Fruit fly (Drosophila melanogaster) whole organism, embryonic: ENCODE measurements around the gene CG14205.
A peak's percentile ranks its signal among the peaks of the same experiment; 100 is the strongest.

Experiments
- ATbp ChIP-seq: fragments of 200-800 bp; sonication (Bioruptor generic); optimal IDR thresholded peaks from 2 replicates; lab custom pipeline; 2017; ENCODE audit warnings: missing biosample characterization, mild to moderate bottlenecking, missing genetic modification characterization, missing genetic modification reagents
- Asciz ChIP-seq: fragments of 200-800 bp; sonication (Bioruptor generic); optimal IDR thresholded peaks from 2 replicates; lab custom pipeline; 2017; ENCODE audit warnings: missing biosample characterization, mild to moderate bottlenecking, missing genetic modification characterization, missing genetic modification reagents
- Atf3 ChIP-seq: fragments of 200-800 bp; sonication (Bioruptor generic); optimal IDR thresholded peaks from 3 replicates; lab custom pipeline; 2016; ENCODE audit warnings: missing biosample characterization, missing genetic modification characterization
- B-H2 ChIP-seq: fragments of 200-800 bp; sonication (Bioruptor generic); optimal IDR thresholded peaks from 2 replicates; lab custom pipeline; 2018; ENCODE audit warnings: missing biosample characterization, mild to moderate bottlenecking, missing genetic modification characterization
- Bgb ChIP-seq: fragments of 200-800 bp; sonication (Bioruptor generic); IDR thresholded peaks from 2 replicates; pipeline ENCODE4 v1.3.6; 2022; ENCODE audit warnings: missing biosample characterization, missing genetic modification characterization; ENCODE audit not compliant: partially characterized antibody
- CG10267 ChIP-seq: fragments of 200-800 bp; sonication (Bioruptor generic); optimal IDR thresholded peaks from 2 replicates; lab custom pipeline; 2018; ENCODE audit warnings: missing biosample characterization, mild to moderate bottlenecking, missing genetic modification characterization, moderate library complexity
- CG11247 ChIP-seq: fragments of 200-800 bp; sonication (Bioruptor generic); IDR thresholded peaks from 2 replicates; pipeline ENCODE4 v1.3.6; 2022; ENCODE audit warnings: missing biosample characterization, missing genetic modification characterization
- CG14014 ChIP-seq: fragments of 200-800 bp; sonication (Bioruptor generic); IDR thresholded peaks from 2 replicates; pipeline ENCODE4 v1.3.6; 2022; ENCODE audit warnings: missing biosample characterization, missing genetic modification characterization
- CG14710 ChIP-seq: fragments of 200-800 bp; sonication (Bioruptor generic); optimal IDR thresholded peaks from 3 replicates; lab custom pipeline; 2019; ENCODE audit warnings: missing biosample characterization, mild to moderate bottlenecking, missing genetic modification characterization, moderate library complexity
- CG15601 ChIP-seq: fragments of 200-800 bp; sonication (Bioruptor generic); optimal IDR thresholded peaks from 3 replicates; lab custom pipeline; 2019; ENCODE audit warnings: missing biosample characterization, mild to moderate bottlenecking, missing genetic modification characterization, moderate library complexity
- CG2120 ChIP-seq: fragments of 200-800 bp; sonication (Bioruptor generic); optimal IDR thresholded peaks from 3 replicates; lab custom pipeline; 2016; ENCODE audit warnings: missing biosample characterization, missing genetic modification characterization
- CG2129 ChIP-seq: fragments of 200-800 bp; sonication (Bioruptor generic); IDR thresholded peaks from 2 replicates; pipeline ENCODE4 v1.3.6; 2022; ENCODE audit warnings: missing biosample characterization, missing genetic modification characterization; ENCODE audit not compliant: partially characterized antibody
- CG2678 ChIP-seq: fragments of 200-800 bp; sonication (Bioruptor generic); optimal IDR thresholded peaks from 3 replicates; lab custom pipeline; 2019; ENCODE audit warnings: missing biosample characterization, mild to moderate bottlenecking, missing genetic modification characterization, moderate library complexity
- CG3407 ChIP-seq: fragments of 200-800 bp; sonication (Bioruptor generic); optimal IDR thresholded peaks from 2 replicates; lab custom pipeline; 2018; ENCODE audit warnings: missing biosample characterization, mild to moderate bottlenecking, missing genetic modification characterization
- CG5180 ChIP-seq: fragments of 200-800 bp; sonication (Bioruptor generic); optimal IDR thresholded peaks from 3 replicates; lab custom pipeline; 2017; ENCODE audit warnings: missing biosample characterization, missing genetic modification characterization, mild to moderate bottlenecking, moderate library complexity, missing genetic modification reagents
- CG6254 ChIP-seq: fragments of 200-800 bp; sonication (Bioruptor generic); optimal IDR thresholded peaks from 3 replicates; lab custom pipeline; 2017; ENCODE audit warnings: mild to moderate bottlenecking, missing biosample characterization, missing genetic modification reagents, missing genetic modification characterization
- CG7271 ChIP-seq: fragments of 200-800 bp; sonication (Bioruptor generic); optimal IDR thresholded peaks from 2 replicates; lab custom pipeline; 2018; ENCODE audit warnings: missing biosample characterization, mild to moderate bottlenecking, missing genetic modification characterization, moderate library complexity
- D19B ChIP-seq: fragments of 200-800 bp; sonication (Bioruptor generic); optimal IDR thresholded peaks from 2 replicates; lab custom pipeline; 2017; ENCODE audit warnings: missing biosample characterization, mild to moderate bottlenecking, missing genetic modification characterization
- Dfd ChIP-seq, 2 experiments: fragments of >200 bp; optimal IDR thresholded peaks; 2 replicates each; lab custom pipeline; 2017; ENCODE audit warnings: missing biosample characterization in 2 of 2, missing genetic modification characterization in 2 of 2
- Dip3 ChIP-seq: fragments of 200-800 bp; sonication (Bioruptor generic); optimal IDR thresholded peaks from 3 replicates; lab custom pipeline; 2016; ENCODE audit warnings: missing biosample characterization, missing genetic modification characterization
- H15 ChIP-seq: fragments of 200-800 bp; sonication (Bioruptor generic); IDR thresholded peaks from 3 replicates; pipeline ENCODE4 v1.3.6; 2022; ENCODE audit warnings: missing biosample characterization, missing genetic modification characterization
- H2.0 ChIP-seq: fragments of 200-800 bp; sonication (Bioruptor generic); IDR thresholded peaks from 2 replicates; pipeline ENCODE4 v1.3.6; 2022; ENCODE audit warnings: missing biosample characterization, missing genetic modification characterization
- HLH54F ChIP-seq: fragments of 200-800 bp; sonication (Bioruptor generic); optimal IDR thresholded peaks from 3 replicates; lab custom pipeline; 2016; ENCODE audit warnings: missing biosample characterization, missing genetic modification characterization
- Kr ChIP-seq: fragments of 200-800 bp; sonication (Bioruptor generic); optimal IDR thresholded peaks from 2 replicates; lab custom pipeline; 2017; ENCODE audit warnings: missing biosample characterization, mild to moderate bottlenecking, missing genetic modification characterization
- Mad ChIP-seq: fragments of 200-800 bp; sonication (Bioruptor generic); optimal IDR thresholded peaks from 2 replicates; lab custom pipeline; 2016; ENCODE audit warnings: missing biosample characterization, missing genetic modification characterization
- NFAT ChIP-seq: fragments of 200-800 bp; sonication (Bioruptor generic); IDR thresholded peaks from 2 replicates; pipeline ENCODE4 v1.3.6; 2022; ENCODE audit warnings: missing biosample characterization, missing genetic modification characterization
- Optix ChIP-seq: fragments of 200-800 bp; sonication (Bioruptor generic); IDR thresholded peaks from 3 replicates; pipeline ENCODE4 v1.3.6; 2022; ENCODE audit warnings: missing biosample characterization, missing genetic modification characterization
- Rx ChIP-seq: fragments of 200-800 bp; sonication (Bioruptor generic); IDR thresholded peaks from 2 replicates; pipeline ENCODE4 v1.3.6; 2022; ENCODE audit warnings: missing biosample characterization, missing genetic modification characterization
- Side ChIP-seq: fragments of 200-800 bp; sonication (Bioruptor generic); optimal IDR thresholded peaks from 2 replicates; lab custom pipeline; 2016; ENCODE audit warnings: missing biosample characterization, missing genetic modification characterization
- Spps ChIP-seq: fragments of 200-800 bp; sonication (Bioruptor generic); optimal IDR thresholded peaks from 2 replicates; lab custom pipeline; 2018; ENCODE audit warnings: missing biosample characterization, mild to moderate bottlenecking, missing genetic modification characterization
- Sry-β ChIP-seq: fragments of 200-800 bp; sonication (Bioruptor generic); optimal IDR thresholded peaks from 2 replicates; lab custom pipeline; 2018; ENCODE audit warnings: missing biosample characterization, mild to moderate bottlenecking, missing genetic modification characterization, moderate library complexity
- Vsx1 ChIP-seq: fragments of 200-800 bp; sonication (Bioruptor generic); optimal IDR thresholded peaks from 2 replicates; lab custom pipeline; 2017; ENCODE audit warnings: missing biosample characterization, mild to moderate bottlenecking, missing genetic modification characterization, missing genetic modification reagents
- ac ChIP-seq: fragments of 200-800 bp; sonication (Bioruptor generic); optimal IDR thresholded peaks from 3 replicates; lab custom pipeline; 2017; ENCODE audit warnings: missing biosample characterization, mild to moderate bottlenecking, missing genetic modification characterization
- aop ChIP-seq: fragments of 200-800 bp; sonication (Bioruptor generic); IDR thresholded peaks from 2 replicates; pipeline ENCODE4 v1.3.6; 2022; ENCODE audit warnings: missing biosample characterization, missing genetic modification characterization
- ara ChIP-seq: fragments of 200-800 bp; sonication (Bioruptor generic); IDR thresholded peaks from 2 replicates; pipeline ENCODE4 v1.3.6; 2022; ENCODE audit warnings: missing biosample characterization, missing genetic modification characterization
- bcd ChIP-seq: fragments of 200-800 bp; sonication (Bioruptor generic); optimal IDR thresholded peaks from 2 replicates; lab custom pipeline; 2017; ENCODE audit warnings: missing biosample characterization, mild to moderate bottlenecking, missing genetic modification characterization
- chinmo ChIP-seq: fragments of 200-800 bp; sonication (Bioruptor generic); IDR thresholded peaks from 4 replicates; pipeline ENCODE4 v1.3.6; 2022; ENCODE audit warnings: missing biosample characterization, missing genetic modification characterization; ENCODE audit not compliant: partially characterized antibody
- dimm ChIP-seq: fragments of 200-800 bp; sonication (Bioruptor generic); IDR thresholded peaks from 2 replicates; pipeline ENCODE4 v1.3.6; 2022; ENCODE audit warnings: missing biosample characterization, missing genetic modification characterization
- fd64A ChIP-seq: fragments of 200-800 bp; sonication (Bioruptor generic); optimal IDR thresholded peaks from 3 replicates; lab custom pipeline; 2018; ENCODE audit warnings: missing biosample characterization, mild to moderate bottlenecking, missing genetic modification characterization
- hbn ChIP-seq: fragments of 200-800 bp; sonication (Bioruptor generic); IDR thresholded peaks from 2 replicates; pipeline ENCODE4 v1.3.6; 2022; ENCODE audit warnings: missing biosample characterization, missing genetic modification characterization; ENCODE audit not compliant: partially characterized antibody
- lmd ChIP-seq: fragments of 200-800 bp; sonication (Bioruptor generic); IDR thresholded peaks from 2 replicates; pipeline ENCODE4 v1.3.6; 2022; ENCODE audit warnings: missing biosample characterization, missing genetic modification characterization
- mirr ChIP-seq: fragments of 200-800 bp; sonication (Bioruptor generic); optimal IDR thresholded peaks from 3 replicates; lab custom pipeline; 2018; ENCODE audit warnings: missing biosample characterization, mild to moderate bottlenecking, missing genetic modification characterization
- peb ChIP-seq: fragments of 200-800 bp; sonication (Bioruptor generic); IDR thresholded peaks from 2 replicates; pipeline ENCODE4 v1.3.6; 2022; ENCODE audit warnings: missing biosample characterization, missing genetic modification characterization
- pho ChIP-seq: fragments of 200-800 bp; sonication (Bioruptor generic); optimal IDR thresholded peaks from 2 replicates; lab custom pipeline; 2016; ENCODE audit warnings: missing biosample characterization, missing genetic modification characterization
- sob ChIP-seq: fragments of 200-800 bp; sonication (Bioruptor generic); IDR thresholded peaks from 2 replicates; pipeline ENCODE4 v1.3.6; 2022; ENCODE audit warnings: missing biosample characterization, missing genetic modification characterization
- sr ChIP-seq: fragments of 200-800 bp; sonication (Bioruptor generic); IDR thresholded peaks from 3 replicates; pipeline ENCODE4 v1.3.6; 2022; ENCODE audit warnings: missing biosample characterization, missing genetic modification characterization
- tap ChIP-seq: fragments of 200-800 bp; optimal IDR thresholded peaks from 3 replicates; lab custom pipeline; 2019; ENCODE audit warnings: missing biosample characterization, mild to moderate bottlenecking, missing genetic modification characterization, moderate library complexity
- wdn ChIP-seq: fragments of 200-800 bp; sonication (Bioruptor generic); IDR thresholded peaks from 2 replicates; pipeline ENCODE4 v1.3.6; 2022; ENCODE audit warnings: missing biosample characterization, missing genetic modification characterization
- yki ChIP-seq: fragments of >200 bp; optimal IDR thresholded peaks from 3 replicates; lab custom pipeline; 2018
- zen ChIP-seq: fragments of 200-800 bp; sonication (Bioruptor generic); optimal IDR thresholded peaks from 3 replicates; lab custom pipeline; 2018; ENCODE audit warnings: missing biosample characterization, mild to moderate bottlenecking, missing genetic modification characterization, moderate library complexity
- zfh2 ChIP-seq: fragments of 200-800 bp; sonication (Bioruptor generic); optimal IDR thresholded peaks from 2 replicates; lab custom pipeline; 2016; ENCODE audit warnings: missing biosample characterization, missing genetic modification characterization

The CG14205 gene

DNA sequence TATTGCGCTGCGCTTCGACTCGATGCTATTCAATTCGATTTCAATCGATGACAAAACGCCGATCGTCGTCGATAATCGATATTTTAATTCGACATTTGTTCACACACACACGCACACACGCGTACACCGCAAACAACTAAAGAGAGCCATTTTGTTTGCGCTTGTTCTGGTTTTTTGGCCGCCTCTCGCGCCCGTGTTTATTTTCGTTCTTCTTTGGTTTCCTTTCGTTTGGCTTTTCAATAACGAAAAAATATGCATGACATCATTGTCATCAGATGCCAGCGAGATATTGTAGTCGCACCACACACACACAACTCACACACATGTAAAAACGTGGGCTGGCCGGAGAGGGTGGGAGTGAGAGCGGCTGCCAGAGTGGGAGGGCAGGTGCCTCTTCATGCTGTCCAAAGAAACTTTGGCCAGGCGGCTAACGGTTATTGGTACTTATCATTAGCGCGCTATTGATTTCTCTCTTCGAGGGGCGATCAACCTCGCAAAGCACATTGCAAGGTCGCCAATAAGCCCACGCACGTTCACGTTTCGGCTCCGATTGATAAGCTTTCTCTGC is 15.7 kb downstream of the CG14205 start (continued):
- TF ChIP-seq hbn (peak; percentile 13; the same call in 1 of the 2 replicates), sr (GFP tag; lab: Robert Waterston, UW) (0 out of 3 replicates have a peak, but pooled peaks have one; percentile 36), aop (GFP tag; lab: Robert Waterston, UW) (no peak), B-H2 (no peak), Dip3 (GFP tag; lab: Kevin White, UChicago) (no peak), Bgb (GFP tag; lab: Robert Waterston, UW) (peak; percentile 48; the same call in 1 of the 2 replicates), CG10267 (tag; lab: Kevin White, UChicago) (no peak), lmd (GFP tag; lab: Robert Waterston, UW) (no peak), CG2129 (no peak), bcd (GFP tag; lab: Kevin White, UChicago) (no peak), Atf3 (GFP tag; lab: Kevin White, UChicago) (peak; percentile 32), HLH54F (GFP tag; lab: Kevin White, UChicago) (no peak), yki (lab: Kevin White, UChicago) (no peak), zfh2 (GFP tag; lab: Kevin White, UChicago) (no peak), Kr (no peak), fd64A (no peak), Sry-β (no peak), Optix (GFP tag; lab: Robert Waterston, UW) (no peak), mirr (GFP tag; lab: Kevin White, UChicago) (peak; percentile 65), H15 (no peak), H2.0 (GFP tag; lab: Robert Waterston, UW) (no peak), Vsx1 (GFP tag; lab: Kevin White, UChicago) (no peak), pho (GFP tag; lab: Kevin White, UChicago) (no peak), Mad (GFP tag; lab: Kevin White, UChicago) (no peak), NFAT (no peak), Rx (GFP tag; lab: Robert Waterston, UW) (no peak), wdn (no peak), CG3407 (GFP tag; lab: Kevin White, UChicago) (no peak), CG14014 (GFP tag; lab: Robert Waterston, UW) (no peak), D19B (GFP tag; lab: Kevin White, UChicago) (no peak), tap (tag; lab: Kevin White, UChicago) (no peak), CG15601 (peak; percentile 56), Side (GFP tag; lab: Kevin White, UChicago) (no peak), sob (GFP tag; lab: Robert Waterston, UW) (no peak), peb (GFP tag; lab: Robert Waterston, UW) (no peak), ATbp (no peak), Asciz (GFP tag; lab: Kevin White, UChicago) (no peak), Dfd (GFP tag; optimal IDR thresholded peaks at IDR 0.05; lab: Kevin White, UChicago) (no peak), dimm (no peak), CG5180 (GFP tag; lab: Kevin White, UChicago) (no peak), ac (GFP tag; lab: Kevin White, UChicago) (no peak), CG14710 (tag; lab: Kevin White, UChicago) (no peak), zen (tag; lab: Kevin White, UChicago) (no peak), CG7271 (tag; lab: Kevin White, UChicago) (no peak), Spps (no peak), CG2120 (no peak), CG6254 (GFP tag; lab: Kevin White, UChicago) (no peak), CG11247 (GFP tag; lab: Robert Waterston, UW) (no peak), CG2678 (tag; lab: Kevin White, UChicago) (peak; percentile 20), chinmo (GFP tag; lab: Robert Waterston, UW) (peak; percentile 87; the same call in 1 of the 4 replicates), ara (GFP tag; lab: Robert Waterston, UW) (no peak)
